Worm (Caenorhabditis elegans): Measurements from ENCODE around the gene lec-10.
A peak's percentile ranks its signal among the peaks of the same experiment; 100 is the strongest.

lec-10 gene

DNA sequence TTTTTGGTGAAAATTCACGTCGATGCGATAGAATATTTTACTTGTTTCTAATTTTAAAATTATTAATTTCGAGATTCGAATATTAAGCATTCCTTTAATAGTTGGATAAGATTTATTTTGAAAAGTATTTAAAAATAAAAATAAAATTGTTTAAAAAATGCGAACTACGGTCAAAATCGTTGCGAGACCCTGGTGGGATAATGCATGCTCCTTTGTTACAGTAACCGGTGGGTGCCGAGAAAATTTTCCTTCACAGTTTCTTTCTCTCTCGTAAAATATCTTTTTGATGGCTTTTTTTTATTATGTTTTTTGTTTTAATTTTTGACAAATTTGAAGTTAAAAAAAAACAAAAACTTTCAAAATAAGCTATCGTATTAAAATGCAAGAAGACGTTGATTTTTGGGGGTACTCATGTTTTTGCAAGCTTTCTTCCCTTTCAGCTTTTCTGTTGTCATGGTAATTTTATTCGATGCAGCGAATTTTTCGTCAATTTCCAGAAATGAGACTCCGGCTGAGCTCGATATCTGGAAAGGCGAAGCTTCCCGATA lies 7.8 kb upstream of the lec-10 start, which contains the start of gene dgtr-1 (continued):
- TF ChIP-seq F33H1.4 (GFP tag; IDR thresholded peaks at IDR 0.05): peak; percentile 93
- TF ChIP-seq ceh-79 (tag; optimal IDR thresholded peaks at IDR 0.05): no peak
- 0 out of 2 replicates have a peak, but pooled peaks have one; percentile 8 for TF ChIP-seq rcor-1 (GFP tag; IDR thresholded peaks at IDR 0.05)
- TF ChIP-seq madf-6 (GFP tag; IDR thresholded peaks at IDR 0.05): peak; percentile 93
- no peak for TF ChIP-seq ztf-6 (GFP tag; IDR thresholded peaks at IDR 0.05)
- no peak for TF ChIP-seq tbx-9 (tag; optimal IDR thresholded peaks at IDR 0.05; ENCODE audit: borderline replicate concordance)

DNA sequence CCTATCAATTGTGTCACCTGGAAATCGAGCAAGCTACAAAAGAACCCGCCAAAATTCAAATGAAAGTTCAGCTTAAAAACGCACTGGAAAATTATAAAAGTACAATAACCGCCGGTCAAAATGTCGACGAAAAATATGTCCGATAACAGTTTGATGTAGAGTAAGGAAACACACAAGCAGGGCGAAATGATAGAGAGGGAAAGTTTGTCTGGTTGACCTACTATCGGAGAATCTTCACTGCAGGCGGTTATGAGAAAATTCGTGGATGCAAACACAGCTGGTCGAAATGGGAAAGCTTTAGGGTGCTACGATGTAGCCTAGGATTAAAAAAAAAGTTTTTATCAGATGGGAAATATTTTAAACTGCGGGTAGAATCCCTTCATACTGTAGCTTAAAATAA lies 6.4 kb upstream of the lec-10 start:
- TF ChIP-seq ceh-91 (GFP tag; IDR thresholded peaks at IDR 0.05) (no peak), nhr-80 (tag; optimal IDR thresholded peaks at IDR 0.05) (peak; percentile 26)

ce11 chrV:6493821-6494220 lies 4.9 kb upstream of the lec-10 start, which contains the start of gene cpt-6:
TSS of gene cpt-6 (minus strand) at chrV:6493921.
- TF ChIP-seq Y95B8A.8 (GFP tag; IDR thresholded peaks at IDR 0.05) (no peak), nfyb-1 (GFP tag; IDR thresholded peaks at IDR 0.05) (no peak), somi-1 (GFP tag; optimal IDR thresholded peaks at IDR 0.05) (no peak), nhr-27 (tag; optimal IDR thresholded peaks at IDR 0.05) (no peak), sea-2 (GFP tag; IDR thresholded peaks at IDR 0.05) (no peak), unc-62 (GFP tag; optimal IDR thresholded peaks at IDR 0.05) (no peak), Y53F4B.3 (GFP tag; IDR thresholded peaks at IDR 0.05) (no peak), F22D6.2 (tag; optimal IDR thresholded peaks at IDR 0.05) (no peak), let-607 (tag; optimal IDR thresholded peaks at IDR 0.05) (no peak), tlf-1 (GFP tag; optimal IDR thresholded peaks at IDR 0.05) (no peak), nhr-80 (tag; optimal IDR thresholded peaks at IDR 0.05) (no peak), Y53G8AR.9 (GFP tag; conservative IDR thresholded peaks at IDR 0.05) (no peak), hlh-26 (GFP tag; conservative IDR thresholded peaks at IDR 0.05) (no peak)

DNA sequence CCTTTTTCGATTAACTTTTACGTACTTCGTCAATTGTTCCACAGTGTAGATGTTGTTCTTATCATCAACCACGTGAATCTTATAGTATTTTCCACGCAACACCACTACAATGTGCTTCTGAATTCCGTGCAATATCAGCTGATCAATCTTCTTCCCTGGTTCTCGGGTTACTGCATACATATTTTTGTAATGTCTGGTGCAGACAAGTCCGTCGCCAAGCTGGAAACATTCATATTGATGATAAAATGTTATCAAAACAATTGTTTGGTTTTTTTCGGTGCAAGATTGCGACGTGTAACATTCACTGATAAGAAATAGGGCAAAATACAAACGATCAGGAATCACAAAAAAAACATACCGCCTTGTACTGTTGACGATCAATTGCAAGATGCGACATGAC lies 3.6 kb upstream of the lec-10 start:
- no peak for TF ChIP-seq hlh-26 (GFP tag; conservative IDR thresholded peaks at IDR 0.05)
- no peak for TF ChIP-seq ekl-4 (GFP tag; IDR thresholded peaks at IDR 0.05)
- TF ChIP-seq lsy-27 (tag; optimal IDR thresholded peaks at IDR 0.05; ENCODE audit: borderline replicate concordance, insufficient read depth): no peak
- no peak for TF ChIP-seq tbx-9 (tag; optimal IDR thresholded peaks at IDR 0.05; ENCODE audit: borderline replicate concordance)
- TF ChIP-seq F39B2.1 (GFP tag; IDR thresholded peaks at IDR 0.05): no peak
- TF ChIP-seq nhr-179 (tag; optimal IDR thresholded peaks at IDR 0.05): no peak
- TF ChIP-seq nhr-80 (tag; optimal IDR thresholded peaks at IDR 0.05): peak; percentile 65

ce11 chrV:6487878-6488277 lies 1.0 kb downstream of the lec-10 start:
- TF ChIP-seq chd-7 (tag; optimal IDR thresholded peaks at IDR 0.05) (no peak), nfya-2 (GFP tag; IDR thresholded peaks at IDR 0.05) (no peak), egrh-3 (GFP tag; IDR thresholded peaks at IDR 0.05) (no peak), somi-1 (GFP tag; optimal IDR thresholded peaks at IDR 0.05) (no peak), mel-28 (tag; optimal IDR thresholded peaks at IDR 0.05; ENCODE audit: borderline replicate concordance) (no peak), gei-17 (GFP tag; optimal IDR thresholded peaks at IDR 0.05) (no peak), pbrm-1 (GFP tag; IDR thresholded peaks at IDR 0.05) (no peak), Y53G8AR.9 (GFP tag; conservative IDR thresholded peaks at IDR 0.05) (0 out of 2 replicates have a peak, but pooled peaks have one; percentile 26), nhr-27 (tag; optimal IDR thresholded peaks at IDR 0.05) (no peak), T07F8.4 (tag; optimal IDR thresholded peaks at IDR 0.05) (no peak), madf-10 (tag; optimal IDR thresholded peaks at IDR 0.05) (peak; percentile 14), unc-62 (GFP tag; optimal IDR thresholded peaks at IDR 0.05) (no peak), T26A5.8 (tag; optimal IDR thresholded peaks at IDR 0.05) (no peak), hmg-20 (GFP tag; IDR thresholded peaks at IDR 0.05) (no peak), ama-1 (optimal IDR thresholded peaks at IDR 0.05) (no peak), ama-1 (GFP tag; optimal IDR thresholded peaks at IDR 0.05) (no peak), hlh-12 (tag; optimal IDR thresholded peaks at IDR 0.05) (no peak), lin-54 (GFP tag; optimal IDR thresholded peaks at IDR 0.05) (no peak), F22D6.2 (tag; optimal IDR thresholded peaks at IDR 0.05) (no peak), ztf-18 (tag; optimal IDR thresholded peaks at IDR 0.05) (no peak), aptf-2 (GFP tag; conservative IDR thresholded peaks at IDR 0.05) (no peak), atf-7 (tag; optimal IDR thresholded peaks at IDR 0.05) (peak; percentile 10), egl-18 (GFP tag; IDR thresholded peaks at IDR 0.05) (no peak)

Data from whole organism, young adult.